Worm (Caenorhabditis elegans): Measurements from ENCODE around the gene T28A11.18.

Gene T28A11.18

ce11 chrV:3315308-3315707, 47.5 kb upstream of the T28A11.18 start, which contains the start of gene arrd-19 (continued):
- peak; percentile 54 for TF ChIP-seq snpc-4 (tag; optimal IDR thresholded peaks at IDR 0.05)
- peak; percentile 63 for TF ChIP-seq unc-130 (tag; optimal IDR thresholded peaks at IDR 0.05)
- TF ChIP-seq hlh-4 (tag; optimal IDR thresholded peaks at IDR 0.05), result no peak
- TF ChIP-seq hpl-2 (GFP tag; optimal IDR thresholded peaks at IDR 0.05), result no peak
- TF ChIP-seq ceh-88 (GFP tag; IDR thresholded peaks at IDR 0.05), result no peak
- TF ChIP-seq F16B12.6 (tag; optimal IDR thresholded peaks at IDR 0.05), result peak; percentile 86
- TF ChIP-seq egl-13 (tag; optimal IDR thresholded peaks at IDR 0.05), result peak; percentile 19
- peak; percentile 49 to 64 for TF ChIP-seq lin-35 (GFP tag; optimal IDR thresholded peaks at IDR 0.05)
- peak; percentile 38 for TF ChIP-seq lin-13 (GFP tag; optimal IDR thresholded peaks at IDR 0.05)
- no peak for TF ChIP-seq C04F5.9 (tag; optimal IDR thresholded peaks at IDR 0.05)
- no peak for TF ChIP-seq C34B4.2 (tag; optimal IDR thresholded peaks at IDR 0.05)
- peak; percentile 82 for TF ChIP-seq snu-23 (GFP tag; optimal IDR thresholded peaks at IDR 0.05)
- TF ChIP-seq efl-1 (optimal IDR thresholded peaks at IDR 0.05), result peak; percentile 74 to 75
- TF ChIP-seq efl-1 (GFP tag; optimal IDR thresholded peaks at IDR 0.05 in 1 of 2), result peak; percentile 51 to 95
- no peak for TF ChIP-seq tlp-1 (tag; optimal IDR thresholded peaks at IDR 0.05)
- TF ChIP-seq egl-27 (tag; optimal IDR thresholded peaks at IDR 0.05), result no peak
- peak; percentile 49 for TF ChIP-seq C16A3.4 (tag; optimal IDR thresholded peaks at IDR 0.05)
- no peak for TF ChIP-seq mef-2 (tag; optimal IDR thresholded peaks at IDR 0.05)
- peak; percentile 39 for TF ChIP-seq unc-86 (tag; optimal IDR thresholded peaks at IDR 0.05)
- no peak for TF ChIP-seq Y116A8C.19 (tag; optimal IDR thresholded peaks at IDR 0.05; ENCODE audit: borderline replicate concordance)
- peak; percentile 52 for TF ChIP-seq skn-1 (tag; optimal IDR thresholded peaks at IDR 0.05)
- TF ChIP-seq zip-4 (GFP tag; optimal IDR thresholded peaks at IDR 0.05), result no peak
- peak; percentile 21 for TF ChIP-seq lin-15B (tag; optimal IDR thresholded peaks at IDR 0.05)
- no peak for TF ChIP-seq nhr-237 (tag; optimal IDR thresholded peaks at IDR 0.05)
- TF ChIP-seq nhr-77 (tag; optimal IDR thresholded peaks at IDR 0.05), result peak; percentile 72
- TF ChIP-seq xbp-1 (tag; optimal IDR thresholded peaks at IDR 0.05), result peak; percentile 56
- TF ChIP-seq aly-2 (tag; optimal IDR thresholded peaks at IDR 0.05), result no peak
- no peak for TF ChIP-seq sptf-1 (tag; optimal IDR thresholded peaks at IDR 0.05)
- TF ChIP-seq lin-39 (tag; optimal IDR thresholded peaks at IDR 0.05), result no peak
- peak; percentile 84 for TF ChIP-seq nhr-20 (tag; optimal IDR thresholded peaks at IDR 0.05)
- peak; percentile 16 for TF ChIP-seq elt-2 (tag; optimal IDR thresholded peaks at IDR 0.05)
- TF ChIP-seq swsn-7 (tag; optimal IDR thresholded peaks at IDR 0.05), result peak; percentile 77
- TF ChIP-seq nhr-19 (GFP tag; conservative IDR thresholded peaks at IDR 0.05), result peak; percentile 77
- no peak for TF ChIP-seq ets-5 (GFP tag; IDR thresholded peaks at IDR 0.05)
- no peak for TF ChIP-seq ces-1 (GFP tag; optimal IDR thresholded peaks at IDR 0.05)
- peak; percentile 67 for TF ChIP-seq pag-3 (tag; optimal IDR thresholded peaks at IDR 0.05; ENCODE audit: borderline replicate concordance, insufficient read depth)
- peak; percentile 88 for TF ChIP-seq mep-1 (tag; optimal IDR thresholded peaks at IDR 0.05)
- no peak for TF ChIP-seq ztf-4 (tag; optimal IDR thresholded peaks at IDR 0.05)
- peak; percentile 97 for TF ChIP-seq nhr-85 (tag)
- no peak for TF ChIP-seq hlh-17 (GFP tag; optimal IDR thresholded peaks at IDR 0.05; ENCODE audit: borderline replicate concordance)
- TF ChIP-seq irx-1 (tag; optimal IDR thresholded peaks at IDR 0.05), result peak; percentile 58
- TF ChIP-seq blmp-1 (tag; optimal IDR thresholded peaks at IDR 0.05), result peak; percentile 74
- TF ChIP-seq fkh-8 (tag; optimal IDR thresholded peaks at IDR 0.05), result peak; percentile 66
- no peak for TF ChIP-seq nhr-11 (tag; optimal IDR thresholded peaks at IDR 0.05)
- no peak for TF ChIP-seq efl-3 (GFP tag; optimal IDR thresholded peaks at IDR 0.05)
- TF ChIP-seq elt-3 (tag; optimal IDR thresholded peaks at IDR 0.05), result peak in 2 of 6 experiments; percentile 5 to 30
- TF ChIP-seq ceh-82 (tag; optimal IDR thresholded peaks at IDR 0.05), result peak in 2 of 3 experiments; percentile 36 to 76
- TF ChIP-seq fos-1 (tag; optimal IDR thresholded peaks at IDR 0.05), result peak; percentile 53
- TF ChIP-seq alr-1 (tag; optimal IDR thresholded peaks at IDR 0.05; ENCODE audit: borderline replicate concordance), result no peak
- TF ChIP-seq lir-3 (tag; optimal IDR thresholded peaks at IDR 0.05; ENCODE audit: poor library complexity), result no peak
